Worm (Caenorhabditis elegans) whole organism, mixed stage, embryonic: ENCODE results near the gene pars-1.

ENCODE experiments used
- M03D4.4 ChIP-seq: sonication (generic microtip); optimal IDR thresholded peaks from 2 replicates; lab custom pipeline; 2017; ENCODE audit warnings: mild to moderate bottlenecking, missing genetic modification characterization, missing compliant biosample characterization
- bed-3 ChIP-seq: fragments of 200-800 bp; sonication (Bioruptor generic); optimal IDR thresholded peaks from 3 replicates; lab custom pipeline; 2018; ENCODE audit warnings: mild to moderate bottlenecking, missing genetic modification characterization, moderate library complexity, missing compliant biosample characterization
- blmp-1 ChIP-seq: fragments of 150-350 bp; optimal IDR thresholded peaks from 2 replicates; lab custom pipeline; 2014; ENCODE audit warnings: missing biosample characterization, missing genetic modification characterization
- ceh-39 ChIP-seq: fragments of 150-350 bp; optimal IDR thresholded peaks from 2 replicates; lab custom pipeline; 2014; ENCODE audit warnings: missing biosample characterization, missing genetic modification characterization
- ceh-43 ChIP-seq: fragments of 200-800 bp; sonication (Bioruptor generic); optimal IDR thresholded peaks from 2 replicates; lab custom pipeline; 2018; ENCODE audit warnings: mild to moderate bottlenecking, missing genetic modification characterization, moderate library complexity, missing compliant biosample characterization
- ceh-83 ChIP-seq: fragments of 200-800 bp; sonication (Bioruptor generic); optimal IDR thresholded peaks from 2 replicates; lab custom pipeline; 2018; ENCODE audit warnings: mild to moderate bottlenecking, missing genetic modification characterization, missing compliant biosample characterization
- ces-1 ChIP-seq: fragments of 150-350 bp; optimal IDR thresholded peaks from 2 replicates; lab custom pipeline; 2014; ENCODE audit warnings: missing biosample characterization, missing genetic modification reagents, missing genetic modification characterization
- cnd-1 ChIP-seq: fragments of 200-800 bp; sonication (Bioruptor generic); optimal IDR thresholded peaks from 2 replicates; lab custom pipeline; 2018; ENCODE audit warnings: mild to moderate bottlenecking, missing genetic modification characterization, missing compliant biosample characterization
- drap-1 ChIP-seq: fragments of 200-800 bp; sonication (Bioruptor generic); optimal IDR thresholded peaks from 3 replicates; lab custom pipeline; 2018; ENCODE audit warnings: mild to moderate bottlenecking, missing genetic modification characterization, missing compliant biosample characterization
- elt-1 ChIP-seq: sonication (generic microtip); optimal IDR thresholded peaks from 2 replicates; lab custom pipeline; 2017; ENCODE audit warnings: missing genetic modification characterization, mild to moderate bottlenecking, missing compliant biosample characterization, antibody characterized with exemption, moderate library complexity, borderline replicate concordance; ENCODE audit not compliant: insufficient read depth
- elt-3 ChIP-seq: fragments of 150-350 bp; optimal IDR thresholded peaks from 2 replicates; lab custom pipeline; 2014; ENCODE audit warnings: missing biosample characterization, missing genetic modification characterization
- flh-1 ChIP-seq: fragments of 200-800 bp; sonication (Bioruptor generic); optimal IDR thresholded peaks from 2 replicates; lab custom pipeline; 2018; ENCODE audit warnings: mild to moderate bottlenecking, missing genetic modification characterization, moderate library complexity, missing compliant biosample characterization
- ham-2 ChIP-seq: fragments of 200-800 bp; sonication (Bioruptor generic); optimal IDR thresholded peaks from 2 replicates; lab custom pipeline; 2018; ENCODE audit warnings: mild to moderate bottlenecking, missing genetic modification characterization, missing compliant biosample characterization
- hlh-1 ChIP-seq: fragments of 150-350 bp; optimal IDR thresholded peaks from 2 replicates; lab custom pipeline; 2014; ENCODE audit warnings: missing biosample characterization, missing genetic modification reagents, missing genetic modification characterization
- lin-13 ChIP-seq: fragments of 150-350 bp; optimal IDR thresholded peaks from 2 replicates; lab custom pipeline; 2014; ENCODE audit warnings: missing biosample characterization, missing genetic modification characterization
- lin-32 ChIP-seq: fragments of 200-800 bp; sonication (Bioruptor generic); optimal IDR thresholded peaks from 2 replicates; lab custom pipeline; 2018; ENCODE audit warnings: mild to moderate bottlenecking, missing genetic modification characterization, missing compliant biosample characterization
- lsy-2 ChIP-seq: fragments of 150-350 bp; optimal IDR thresholded peaks from 2 replicates; lab custom pipeline; 2014; ENCODE audit warnings: missing biosample characterization, missing genetic modification characterization
- mab-5 ChIP-seq: fragments of 150-350 bp; optimal IDR thresholded peaks from 2 replicates; lab custom pipeline; 2014; ENCODE audit warnings: missing biosample characterization, missing genetic modification characterization
- mep-1 ChIP-seq: fragments of 150-350 bp; optimal IDR thresholded peaks from 2 replicates; lab custom pipeline; 2017; ENCODE audit warnings: missing biosample characterization, missing genetic modification reagents, missing genetic modification characterization, inconsistent platforms
- mls-2 ChIP-seq: sonication (generic microtip); optimal IDR thresholded peaks from 2 replicates; lab custom pipeline; 2016; ENCODE audit warnings: mild to moderate bottlenecking, missing genetic modification characterization, moderate library complexity, missing compliant biosample characterization
- nhr-12 ChIP-seq: fragments of 150-350 bp; optimal IDR thresholded peaks from 2 replicates; lab custom pipeline; 2014; ENCODE audit warnings: missing biosample characterization, missing genetic modification characterization
- nhr-2 ChIP-seq: fragments of 150-350 bp; optimal IDR thresholded peaks from 2 replicates; lab custom pipeline; 2014; ENCODE audit warnings: missing biosample characterization, missing genetic modification characterization
- nhr-237 ChIP-seq: fragments of 150-350 bp; optimal IDR thresholded peaks from 2 replicates; lab custom pipeline; 2014; ENCODE audit warnings: missing biosample characterization, missing genetic modification characterization
- nhr-28 ChIP-seq: fragments of 150-350 bp; optimal IDR thresholded peaks from 2 replicates; lab custom pipeline; 2014; ENCODE audit warnings: missing biosample characterization, missing genetic modification characterization
- nhr-76 ChIP-seq: sonication (generic microtip); optimal IDR thresholded peaks from 2 replicates; lab custom pipeline; 2017; ENCODE audit warnings: missing biosample characterization, missing genetic modification characterization
- pha-4 ChIP-seq: fragments of 150-350 bp; optimal IDR thresholded peaks from 2 replicates; lab custom pipeline; 2018; ENCODE audit warnings: missing biosample characterization, missing genetic modification reagents, missing genetic modification characterization
- sem-2 ChIP-seq: fragments of 200-800 bp; sonication (Bioruptor generic); optimal IDR thresholded peaks from 2 replicates; lab custom pipeline; 2018; ENCODE audit warnings: mild to moderate bottlenecking, missing genetic modification characterization, missing compliant biosample characterization
- snpc-4 ChIP-seq: fragments of 150-350 bp; optimal IDR thresholded peaks from 2 replicates; lab custom pipeline; 2014; ENCODE audit warnings: missing biosample characterization, missing genetic modification characterization
- sptf-1 ChIP-seq: sonication (generic microtip); optimal IDR thresholded peaks from 2 replicates; lab custom pipeline; 2017; ENCODE audit warnings: mild to moderate bottlenecking, missing genetic modification characterization, moderate library complexity, missing compliant biosample characterization
- tbx-8 ChIP-seq: fragments of 200-800 bp; sonication (Bioruptor generic); optimal IDR thresholded peaks from 2 replicates; lab custom pipeline; 2018; ENCODE audit warnings: mild to moderate bottlenecking, missing genetic modification characterization, moderate library complexity, missing compliant biosample characterization
- unc-120 ChIP-seq: sonication (generic microtip); optimal IDR thresholded peaks from 2 replicates; lab custom pipeline; 2017; ENCODE audit warnings: missing genetic modification characterization, missing compliant biosample characterization; ENCODE audit not compliant: poor library complexity, severe bottlenecking
- unc-39 ChIP-seq: fragments of 150-350 bp; optimal IDR thresholded peaks from 2 replicates; lab custom pipeline; 2014; ENCODE audit warnings: missing biosample characterization, missing genetic modification characterization
- unc-62 ChIP-seq: fragments of 150-350 bp; optimal IDR thresholded peaks from 2 replicates; lab custom pipeline; 2014; ENCODE audit warnings: missing biosample characterization, missing genetic modification reagents, missing genetic modification characterization
- zip-8 ChIP-seq: fragments of 150-350 bp; optimal IDR thresholded peaks from 2 replicates; lab custom pipeline; 2014; ENCODE audit warnings: missing biosample characterization, missing genetic modification characterization
- ztf-11 ChIP-seq: fragments of 150-350 bp; optimal IDR thresholded peaks from 2 replicates; lab custom pipeline; 2014; ENCODE audit warnings: missing biosample characterization, missing genetic modification characterization

Gene pars-1

ce11 chrIII:7195325-7195724, 43.5 kb upstream of the pars-1 start, which contains the start of gene F37C12.18:
Gene F37C12.18 (minus strand): TSS chrIII:7195425.
- TF ChIP-seq flh-1, result no peak
- no peak for TF ChIP-seq lin-13 (tag; lab: Kevin White, UChicago)
- TF ChIP-seq sem-2 (GFP tag; lab: Kevin White, UChicago), result no peak
- TF ChIP-seq mep-1, result no peak

ce11 chrIII:7197973-7198372, 40.9 kb upstream of the pars-1 start, which contains the start of gene exos-9:
Gene exos-9 (minus strand): TSS chrIII:7198073.
- no peak for TF ChIP-seq mls-2 (tag; lab: Kevin White, UChicago)
- no peak for TF ChIP-seq nhr-237 (tag; lab: Kevin White, UChicago)
- no peak for TF ChIP-seq bed-3 (GFP tag; lab: Kevin White, UChicago)

- TF ChIP-seq nhr-2 (tag; lab: Kevin White, UChicago), result peak; percentile 4
- no peak for TF ChIP-seq elt-1 (tag; lab: Kevin White, UChicago)
- no peak for TF ChIP-seq ham-2 (GFP tag; lab: Kevin White, UChicago)
- TF ChIP-seq unc-120 (tag; lab: Kevin White, UChicago), result no peak
- no peak for TF ChIP-seq cnd-1
- TF ChIP-seq nhr-28 (tag; lab: Kevin White, UChicago), result no peak
- no peak for TF ChIP-seq mls-2 (tag; lab: Kevin White, UChicago)
- TF ChIP-seq flh-1, result no peak
- no peak for TF ChIP-seq drap-1 (GFP tag; lab: Kevin White, UChicago)
- peak; percentile 24 for TF ChIP-seq pha-4 (tag; lab: Kevin White, UChicago)
- TF ChIP-seq nhr-237 (tag; lab: Kevin White, UChicago), result peak; percentile 39
- TF ChIP-seq nhr-76 (tag; lab: Kevin White, UChicago), result no peak
- TF ChIP-seq snpc-4 (tag; lab: Kevin White, UChicago), result no peak
- TF ChIP-seq lin-13 (tag; lab: Kevin White, UChicago), result no peak
- no peak for TF ChIP-seq blmp-1 (tag; lab: Kevin White, UChicago)
- TF ChIP-seq unc-62, result no peak
- TF ChIP-seq bed-3 (GFP tag; lab: Kevin White, UChicago), result no peak
- TF ChIP-seq hlh-1 (tag; lab: Kevin White, UChicago), result no peak
- no peak for TF ChIP-seq ceh-39 (tag; lab: Kevin White, UChicago)
- TF ChIP-seq nhr-12 (tag; lab: Kevin White, UChicago), result no peak
- TF ChIP-seq unc-39, result no peak
- no peak for TF ChIP-seq ztf-11 (tag; lab: Kevin White, UChicago)
- TF ChIP-seq sem-2 (GFP tag; lab: Kevin White, UChicago), result no peak
- no peak for TF ChIP-seq elt-3
- no peak for TF ChIP-seq M03D4.4 (tag; lab: Kevin White, UChicago)
- TF ChIP-seq ceh-83, result no peak
- TF ChIP-seq ceh-43 (GFP tag; lab: Kevin White, UChicago), result no peak
- peak; percentile 28 for TF ChIP-seq ces-1 (GFP tag; lab: Kevin White, UChicago)
- TF ChIP-seq mep-1, result no peak
- peak; percentile 65 for TF ChIP-seq lsy-2
- no peak for TF ChIP-seq lin-32 (GFP tag; lab: Kevin White, UChicago)
- no peak for TF ChIP-seq zip-8 (tag; lab: Kevin White, UChicago)
- TF ChIP-seq sptf-1 (tag; lab: Kevin White, UChicago), result peak; percentile 66
- TF ChIP-seq tbx-8 (GFP tag; lab: Kevin White, UChicago), result no peak
- TF ChIP-seq mab-5 (tag; lab: Kevin White, UChicago), result no peak
Measured at ce11 chrIII:7198838-7199237, 40.0 kb upstream of the pars-1 start, which contains the start of gene pfd-5. Gene pfd-5 (minus strand): TSS chrIII:7198884.

ce11 chrIII:7199467-7199866, 39.4 kb upstream of the pars-1 start:
- no peak for TF ChIP-seq ceh-39 (tag; lab: Kevin White, UChicago)
- TF ChIP-seq mep-1, result no peak
- peak; percentile 17 for TF ChIP-seq blmp-1 (tag; lab: Kevin White, UChicago)
- no peak for TF ChIP-seq ham-2 (GFP tag; lab: Kevin White, UChicago)
